Fruit fly (Drosophila melanogaster): ENCODE data around the gene bip1.

Gene bip1

DNA sequence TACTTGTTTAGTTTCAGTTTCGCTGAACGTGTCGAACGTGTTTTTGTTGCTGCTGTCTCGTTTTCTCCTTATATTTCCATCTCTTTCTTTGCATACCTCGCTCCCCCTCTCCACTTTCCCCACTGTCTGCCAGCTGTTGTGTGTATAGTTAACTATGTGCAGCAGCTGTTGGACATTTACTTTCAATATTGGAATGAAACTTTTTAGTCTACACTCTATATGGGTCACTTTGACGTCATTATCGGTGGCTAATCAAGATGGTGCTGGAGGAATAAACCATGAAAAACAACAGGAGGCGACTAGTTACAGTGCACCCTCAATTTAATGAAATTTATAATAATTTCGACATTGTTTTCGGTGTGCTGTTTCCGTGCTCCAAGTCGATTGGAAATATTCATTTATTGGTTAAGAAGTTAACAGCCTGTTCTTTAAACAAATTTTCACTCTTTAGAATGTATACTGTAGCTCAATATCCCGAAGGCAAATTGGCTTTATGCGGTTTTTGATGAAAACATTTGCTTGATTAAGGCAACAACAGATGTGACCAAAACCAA is 29.2 kb downstream of the bip1 start (continued):
- peak; percentile 3 for TF ChIP-seq Chrac-16 (GFP tag; optimal IDR thresholded peaks at IDR 0.05)
- no peak for TF ChIP-seq en (GFP tag; optimal IDR thresholded peaks at IDR 0.05)
- TF ChIP-seq Lhr (GFP tag; optimal IDR thresholded peaks at IDR 0.05): no peak
- TF ChIP-seq run (tag; optimal IDR thresholded peaks at IDR 0.05): no peak
- TF ChIP-seq CG10654 (GFP tag; optimal IDR thresholded peaks at IDR 0.05): peak; percentile 37
- no peak for TF ChIP-seq kah (GFP tag; optimal IDR thresholded peaks at IDR 0.05)
- TF ChIP-seq CG14710 (tag; optimal IDR thresholded peaks at IDR 0.05): no peak
- TF ChIP-seq hbn (GFP tag; IDR thresholded peaks at IDR 0.05; ENCODE audit: partially characterized antibody): no peak
- no peak for TF ChIP-seq CG4282 (GFP tag; optimal IDR thresholded peaks at IDR 0.05)
- TF ChIP-seq CG8089 (GFP tag; optimal IDR thresholded peaks at IDR 0.05): no peak
- TF ChIP-seq chm (GFP tag; IDR thresholded peaks at IDR 0.05): no peak; the same call in 1 of the 2 replicates
- TF ChIP-seq Blimp-1 (GFP tag; optimal IDR thresholded peaks at IDR 0.05): peak; percentile 83
- TF ChIP-seq hkb (optimal IDR thresholded peaks at IDR 0.05): no peak
- peak; percentile 51; the same call in 1 of the 2 replicates for TF ChIP-seq hkb (GFP tag; IDR thresholded peaks at IDR 0.05)
- TF ChIP-seq CG1832 (GFP tag; optimal IDR thresholded peaks at IDR 0.05): no peak
- TF ChIP-seq nau (GFP tag; optimal IDR thresholded peaks at IDR 0.05): peak; percentile 72
- TF ChIP-seq Hr3 (GFP tag; optimal IDR thresholded peaks at IDR 0.05): no peak
- TF ChIP-seq CG9609 (GFP tag; optimal IDR thresholded peaks at IDR 0.05): no peak
- peak; percentile 6 for TF ChIP-seq CG30403 (GFP tag; optimal IDR thresholded peaks at IDR 0.05)
- no peak for TF ChIP-seq tup (GFP tag; optimal IDR thresholded peaks at IDR 0.05)
- no peak for TF ChIP-seq ase (GFP tag; IDR thresholded peaks at IDR 0.05)
- no peak for TF ChIP-seq TFAM (GFP tag; optimal IDR thresholded peaks at IDR 0.05)
- TF ChIP-seq CG31388 (GFP tag; optimal IDR thresholded peaks at IDR 0.05): no peak
- TF ChIP-seq zf30C (GFP tag; optimal IDR thresholded peaks at IDR 0.05): no peak
- no peak for TF ChIP-seq otp (GFP tag; IDR thresholded peaks at IDR 0.05)
- TF ChIP-seq CG31365 (tag; optimal IDR thresholded peaks at IDR 0.05): no peak
- no peak for TF ChIP-seq hth (optimal IDR thresholded peaks at IDR 0.05)
- TF ChIP-seq CG11247 (GFP tag; IDR thresholded peaks at IDR 0.05): 0 out of 2 replicates have a peak, but pooled peaks have one; percentile 54
- 0 out of 3 replicates have a peak, but pooled peaks have one; percentile 22 for TF ChIP-seq so (GFP tag; IDR thresholded peaks at IDR 0.05)
- no peak for TF ChIP-seq Atf6 (GFP tag; IDR thresholded peaks at IDR 0.05)
- TF ChIP-seq BtbVII (GFP tag; optimal IDR thresholded peaks at IDR 0.05): no peak
- TF ChIP-seq CG6854 (GFP tag; optimal IDR thresholded peaks at IDR 0.05): no peak
- TF ChIP-seq slp2 (GFP tag; optimal IDR thresholded peaks at IDR 0.05): no peak
- TF ChIP-seq lola (GFP tag; optimal IDR thresholded peaks at IDR 0.05): no peak
- no peak for TF ChIP-seq shn (GFP tag; optimal IDR thresholded peaks at IDR 0.05)
- TF ChIP-seq Atf-2 (GFP tag; optimal IDR thresholded peaks at IDR 0.05): no peak
- no peak for TF ChIP-seq CG15011 (GFP tag; optimal IDR thresholded peaks at IDR 0.05)
- no peak for TF ChIP-seq knrl (GFP tag; IDR thresholded peaks at IDR 0.05; ENCODE audit: partially characterized antibody)
- TF ChIP-seq klu (GFP tag; IDR thresholded peaks at IDR 0.05): no peak
- no peak for TF ChIP-seq CG6791 (GFP tag; IDR thresholded peaks at IDR 0.05; ENCODE audit: partially characterized antibody)
- TF ChIP-seq eve (GFP tag; optimal IDR thresholded peaks at IDR 0.05): no peak
- no peak for TF ChIP-seq CG15073 (GFP tag; optimal IDR thresholded peaks at IDR 0.05)
- no peak for TF ChIP-seq Max (GFP tag; optimal IDR thresholded peaks at IDR 0.05)
- no peak for TF ChIP-seq CG10321 (GFP tag; IDR thresholded peaks at IDR 0.05)
- TF ChIP-seq luna (GFP tag; optimal IDR thresholded peaks at IDR 0.05): no peak
- no peak for TF ChIP-seq sr (GFP tag; IDR thresholded peaks at IDR 0.05)
- TF ChIP-seq CG9932 (GFP tag; IDR thresholded peaks at IDR 0.05): no peak
- 0 out of 2 replicates have a peak, but pooled peaks have one; percentile 20 for TF ChIP-seq CG31441 (GFP tag; IDR thresholded peaks at IDR 0.05)
- TF ChIP-seq Sry-β (GFP tag; optimal IDR thresholded peaks at IDR 0.05): peak; percentile 8
- TF ChIP-seq CG17612 (GFP tag; IDR thresholded peaks at IDR 0.05): no peak; the same call in 1 of the 2 replicates
- TF ChIP-seq Mes4 (GFP tag; optimal IDR thresholded peaks at IDR 0.05): no peak
